Worm (Caenorhabditis elegans) whole organism, midembryonic: ENCODE results near the gene Y38E10A.2.
"Not testable (repeated sequence)": the region's sequence is repeated elsewhere in the genome, so short reads cannot be mapped to it uniquely, and the experiment has no call there.

Experiments
- T22C8.4 ChIP-seq: fragments of 200-800 bp; sonication (Bioruptor generic); IDR thresholded peaks from 2 replicates; pipeline ENCODE4 v1.3.6; 2022; ENCODE audit warnings: missing genetic modification characterization, missing compliant biosample characterization
- cog-1 ChIP-seq: sonication (generic microtip); optimal IDR thresholded peaks from 2 replicates; lab custom pipeline; 2016; ENCODE audit warnings: missing genetic modification characterization, missing compliant biosample characterization
- flt-1 ChIP-seq: fragments of 200-800 bp; sonication (Bioruptor generic); IDR thresholded peaks from 2 replicates; pipeline ENCODE4 v1.3.6; 2022; ENCODE audit warnings: missing genetic modification characterization, missing compliant biosample characterization
- klf-2 ChIP-seq: fragments of 200-800 bp; sonication (Bioruptor generic); conservative IDR thresholded peaks from 2 replicates; pipeline ENCODE4 v1.3.6; 2022; ENCODE audit warnings: missing genetic modification reagents, missing genetic modification characterization, missing compliant biosample characterization
- med-1 ChIP-seq: sonication (generic microtip); optimal IDR thresholded peaks from 2 replicates; lab custom pipeline; 2017; ENCODE audit warnings: missing genetic modification characterization, mild to moderate bottlenecking, missing compliant biosample characterization, antibody characterized with exemption, missing genetic modification reagents; ENCODE audit not compliant: insufficient read depth
- ref-1 ChIP-seq: fragments of 200-800 bp; sonication (Bioruptor generic); conservative IDR thresholded peaks from 2 replicates; pipeline ENCODE4 v1.3.6; 2022; ENCODE audit warnings: missing genetic modification reagents, missing genetic modification characterization, missing compliant biosample characterization
- tab-1 ChIP-seq: fragments of 200-800 bp; sonication (Bioruptor generic); IDR thresholded peaks from 2 replicates; pipeline ENCODE4 v1.3.6; 2022; ENCODE audit warnings: missing genetic modification characterization, missing compliant biosample characterization
- ztf-23 ChIP-seq: fragments of 200-800 bp; sonication (Bioruptor generic); IDR thresholded peaks from 2 replicates; pipeline ENCODE4 v1.3.6; 2022; ENCODE audit warnings: missing genetic modification reagents, missing genetic modification characterization, missing compliant biosample characterization
- ztf-29 ChIP-seq: fragments of 200-800 bp; sonication (Bioruptor generic); IDR thresholded peaks from 2 replicates; pipeline ENCODE4 v1.3.6; 2022; ENCODE audit warnings: missing genetic modification reagents, missing genetic modification characterization, missing compliant biosample characterization

Y38E10A.2 gene

DNA sequence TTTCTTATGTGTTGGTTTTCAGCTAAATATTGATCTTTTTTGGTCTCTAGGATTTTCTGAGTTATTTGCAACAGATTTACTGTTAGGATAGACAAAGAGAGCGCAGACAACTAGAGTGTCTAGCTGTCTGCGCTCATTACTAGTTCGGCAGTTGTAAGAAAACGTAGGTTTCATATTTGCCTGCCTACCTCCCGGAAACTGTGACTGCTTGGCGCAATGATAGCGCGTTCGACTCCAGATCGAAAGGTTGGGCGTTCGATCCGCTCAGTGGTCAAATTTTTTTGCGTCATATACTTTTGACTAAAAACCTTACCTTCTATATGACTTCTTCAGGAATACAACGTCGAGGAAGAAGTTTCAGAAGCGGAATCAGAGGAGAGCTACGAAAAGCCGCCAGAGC lies 34.0 kb downstream of the Y38E10A.2 start:
- no peak for TF ChIP-seq med-1 (GFP tag; lab: Kevin White, UChicago)
- TF ChIP-seq ztf-23: no peak
- TF ChIP-seq ztf-29 (GFP tag; lab: Robert Waterston, UW): no peak
- no peak for TF ChIP-seq cog-1 (tag; lab: Kevin White, UChicago)
- no peak for TF ChIP-seq flt-1 (GFP tag; lab: Robert Waterston, UW)
- no peak for TF ChIP-seq tab-1 (GFP tag; lab: Robert Waterston, UW)
- no peak for TF ChIP-seq ref-1 (GFP tag; lab: Robert Waterston, UW)
- no peak for TF ChIP-seq T22C8.4 (GFP tag; lab: Robert Waterston, UW)
- TF ChIP-seq klf-2 (GFP tag; lab: Robert Waterston, UW): no peak

DNA sequence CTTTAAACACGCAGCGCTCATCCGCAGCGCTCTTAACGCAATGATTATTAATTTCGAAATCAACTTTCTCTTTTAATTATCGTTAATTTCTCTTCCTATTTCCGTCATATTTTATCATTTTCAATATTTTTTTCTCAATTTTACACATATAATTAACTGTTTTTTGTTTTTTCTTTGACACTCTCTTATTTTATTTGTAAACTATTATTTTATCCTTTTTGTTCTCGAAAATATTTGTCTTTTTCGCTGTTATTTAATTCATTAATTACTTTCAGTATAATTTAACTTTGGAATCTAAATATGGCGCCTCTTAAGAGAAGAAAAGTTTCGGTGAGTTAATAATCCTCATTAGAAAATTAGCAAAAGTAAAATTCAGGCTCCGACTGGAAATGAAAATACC lies 37.2 kb downstream of the Y38E10A.2 start, which contains the start of gene F49C5.3:
Gene F49C5.3, plus strand, starts transcription at position 301 of the 400 bp plus-strand sequence.
- not testable (repeated sequence) for TF ChIP-seq flt-1 (GFP tag; lab: Robert Waterston, UW); med-1 (GFP tag; lab: Kevin White, UChicago); ztf-23

DNA sequence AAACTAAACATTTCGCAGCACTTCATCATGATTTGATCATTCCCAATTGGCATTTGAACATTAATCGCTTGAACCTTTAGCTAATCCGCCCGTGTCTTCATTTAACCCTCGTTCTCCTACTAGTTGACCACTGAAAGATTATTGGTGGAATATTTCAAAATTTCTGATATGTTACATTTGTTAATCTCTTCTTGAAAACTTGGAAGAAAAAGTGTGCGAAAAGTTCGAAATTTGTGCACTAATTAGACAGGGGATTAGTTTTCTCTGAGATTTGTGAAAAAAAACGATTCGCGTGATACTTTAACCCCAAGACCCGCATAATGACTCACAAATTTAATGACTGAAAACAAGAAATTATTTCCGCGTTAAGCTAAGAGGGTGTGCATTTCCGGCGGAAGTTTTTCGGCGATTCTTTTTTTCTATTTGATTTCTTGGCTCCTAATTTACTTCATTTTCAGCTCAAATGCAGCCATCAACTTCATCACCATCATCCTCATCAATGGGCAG lies 38.1 kb downstream of the Y38E10A.2 start, which contains the start of gene nimk-1:
Gene nimk-1, plus strand, starts transcription at position 457 of the 507 bp plus-strand sequence.
- TF ChIP-seq tab-1 (GFP tag; lab: Robert Waterston, UW) (no peak), cog-1 (tag; lab: Kevin White, UChicago) (no peak), ref-1 (GFP tag; lab: Robert Waterston, UW) (no peak), flt-1 (GFP tag; lab: Robert Waterston, UW) (no peak), ztf-23 (no peak), klf-2 (GFP tag; lab: Robert Waterston, UW) (no peak), T22C8.4 (GFP tag; lab: Robert Waterston, UW) (no peak), ztf-29 (GFP tag; lab: Robert Waterston, UW) (no peak), med-1 (GFP tag; lab: Kevin White, UChicago) (no peak)

DNA sequence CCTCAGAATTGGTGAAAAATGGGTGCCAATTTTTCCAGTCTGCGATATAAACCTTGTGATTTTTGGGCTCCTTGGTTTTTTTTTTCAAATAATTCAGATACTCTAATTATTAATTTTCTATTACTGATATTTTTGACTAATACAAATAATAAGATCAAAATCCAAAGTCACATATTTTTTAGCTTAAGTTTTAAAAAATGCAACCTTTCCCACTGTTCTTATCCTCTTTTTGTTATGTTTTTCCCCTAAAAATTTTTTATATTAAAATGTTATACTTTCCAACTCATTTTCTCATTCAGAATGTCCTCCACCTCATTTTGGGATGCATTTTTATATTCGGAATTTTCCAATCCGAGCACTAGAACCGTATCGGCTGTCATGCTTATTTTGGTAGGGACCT lies 42.5 kb downstream of the Y38E10A.2 start, which contains the start of gene srx-120:
Gene srx-120, plus strand, starts transcription at position 301 of the 400 bp plus-strand sequence.
- TF ChIP-seq ref-1 (GFP tag; lab: Robert Waterston, UW) (no peak), ztf-29 (GFP tag; lab: Robert Waterston, UW) (no peak)

- TF ChIP-seq ztf-23: no peak
- TF ChIP-seq klf-2 (GFP tag; lab: Robert Waterston, UW): no peak
- no peak for TF ChIP-seq cog-1 (tag; lab: Kevin White, UChicago)
- no peak for TF ChIP-seq T22C8.4 (GFP tag; lab: Robert Waterston, UW)
- TF ChIP-seq med-1 (GFP tag; lab: Kevin White, UChicago): no peak
- TF ChIP-seq flt-1 (GFP tag; lab: Robert Waterston, UW): no peak
- no peak for TF ChIP-seq ref-1 (GFP tag; lab: Robert Waterston, UW)
- no peak for TF ChIP-seq ztf-29 (GFP tag; lab: Robert Waterston, UW)
Observed at ce11 chrII:12527947-12528346, 45.5 kb downstream of the Y38E10A.2 start, which contains the start of gene srx-119. Gene srx-119, plus strand, starts transcription at chrII:12528247.

DNA sequence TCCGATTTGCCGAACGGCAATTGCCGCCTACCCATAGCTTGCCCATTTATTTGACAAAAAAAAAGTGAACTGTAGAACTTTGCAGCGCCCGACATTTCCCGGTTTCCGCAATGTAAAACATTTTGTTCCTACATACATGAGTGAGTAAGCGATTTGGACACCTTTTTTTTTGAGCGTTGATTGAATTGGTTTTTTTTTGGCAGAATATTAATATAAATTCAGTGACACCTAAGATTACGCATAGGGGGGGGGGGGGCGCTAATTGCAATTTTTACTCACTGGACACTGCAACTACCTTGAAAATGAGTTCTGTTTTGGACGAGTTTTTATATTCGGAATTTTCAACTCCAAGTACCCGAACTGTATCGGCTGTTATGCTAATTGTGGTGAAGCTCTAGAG lies 47.9 kb downstream of the Y38E10A.2 start, which contains the start of gene srx-118:
Gene srx-118, plus strand, starts transcription at position 301 of the 400 bp plus-strand sequence.
- TF ChIP-seq klf-2 (GFP tag; lab: Robert Waterston, UW) (no peak), ztf-23 (no peak), T22C8.4 (GFP tag; lab: Robert Waterston, UW) (no peak), flt-1 (GFP tag; lab: Robert Waterston, UW) (no peak), ztf-29 (GFP tag; lab: Robert Waterston, UW) (no peak), ref-1 (GFP tag; lab: Robert Waterston, UW) (no peak)
